Fruit fly (Drosophila melanogaster) whole organism, embryonic: ENCODE data around the gene CG11052.
A peak's percentile ranks its signal among the peaks of the same experiment; 100 is the strongest.

Source experiments
- Aef1 ChIP-seq: fragments of 200-800 bp; sonication (Bioruptor generic); IDR thresholded peaks from 3 replicates; pipeline ENCODE4 v1.3.6; 2022; ENCODE audit warnings: missing biosample characterization, missing genetic modification characterization
- Antp ChIP-seq: fragments of 200-800 bp; sonication (Bioruptor generic); optimal IDR thresholded peaks from 3 replicates; lab custom pipeline; 2016; ENCODE audit warnings: missing biosample characterization, missing genetic modification characterization
- Bteb2 ChIP-seq: fragments of 200-800 bp; sonication (Bioruptor generic); optimal IDR thresholded peaks from 2 replicates; lab custom pipeline; 2016; ENCODE audit warnings: missing biosample characterization, missing genetic modification characterization
- CG10321 ChIP-seq: fragments of 200-800 bp; sonication (Bioruptor generic); IDR thresholded peaks from 2 replicates; pipeline ENCODE4 v1.3.6; 2022; ENCODE audit warnings: missing biosample characterization, missing genetic modification characterization
- CG1233 ChIP-seq: fragments of 200-800 bp; sonication (Bioruptor generic); optimal IDR thresholded peaks from 4 replicates; lab custom pipeline; 2018; ENCODE audit warnings: missing biosample characterization, mild to moderate bottlenecking, missing genetic modification characterization
- CG13123 ChIP-seq: fragments of 200-800 bp; sonication (Bioruptor generic); optimal IDR thresholded peaks from 2 replicates; lab custom pipeline; 2016; ENCODE audit warnings: missing biosample characterization, missing genetic modification characterization
- CG13424 ChIP-seq: fragments of 200-800 bp; sonication (Bioruptor generic); optimal IDR thresholded peaks from 2 replicates; lab custom pipeline; 2019; ENCODE audit warnings: missing biosample characterization, mild to moderate bottlenecking, missing genetic modification characterization, moderate library complexity
- CG13894 ChIP-seq: fragments of 200-800 bp; sonication (Bioruptor generic); optimal IDR thresholded peaks from 3 replicates; lab custom pipeline; 2018; ENCODE audit warnings: missing biosample characterization, mild to moderate bottlenecking, missing genetic modification characterization, moderate library complexity
- CG14014 ChIP-seq: fragments of 200-800 bp; sonication (Bioruptor generic); IDR thresholded peaks from 2 replicates; pipeline ENCODE4 v1.3.6; 2022; ENCODE audit warnings: missing biosample characterization, missing genetic modification characterization
- CG16863 ChIP-seq: fragments of 200-800 bp; sonication (Bioruptor generic); optimal IDR thresholded peaks from 3 replicates; lab custom pipeline; 2016; ENCODE audit warnings: missing biosample characterization, missing genetic modification characterization
- CG18011 ChIP-seq: fragments of 200-800 bp; sonication (Bioruptor generic); optimal IDR thresholded peaks from 2 replicates; lab custom pipeline; 2017; ENCODE audit warnings: missing biosample characterization, missing genetic modification characterization, mild to moderate bottlenecking, moderate library complexity, missing genotype
- CG2678 ChIP-seq: fragments of 200-800 bp; sonication (Bioruptor generic); optimal IDR thresholded peaks from 3 replicates; lab custom pipeline; 2019; ENCODE audit warnings: missing biosample characterization, mild to moderate bottlenecking, missing genetic modification characterization, moderate library complexity
- CG32772 ChIP-seq: fragments of 200-800 bp; sonication (Bioruptor generic); IDR thresholded peaks from 2 replicates; pipeline ENCODE4 v1.3.6; 2022; ENCODE audit warnings: missing biosample characterization, missing genetic modification characterization
- CG34376 ChIP-seq: fragments of 200-800 bp; sonication (Bioruptor generic); optimal IDR thresholded peaks from 2 replicates; lab custom pipeline; 2018; ENCODE audit warnings: missing biosample characterization, mild to moderate bottlenecking, missing genetic modification characterization
- CG4730 ChIP-seq: fragments of 200-800 bp; sonication (Bioruptor generic); IDR thresholded peaks from 2 replicates; pipeline ENCODE4 v1.3.6; 2022; ENCODE audit warnings: missing biosample characterization, missing genetic modification characterization
- CG4820 ChIP-seq: fragments of 200-800 bp; sonication (Bioruptor generic); optimal IDR thresholded peaks from 3 replicates; lab custom pipeline; 2016; ENCODE audit warnings: missing biosample characterization, missing genetic modification characterization
- CG6254 ChIP-seq: fragments of 200-800 bp; sonication (Bioruptor generic); optimal IDR thresholded peaks from 3 replicates; lab custom pipeline; 2017; ENCODE audit warnings: mild to moderate bottlenecking, missing biosample characterization, missing genetic modification reagents, missing genetic modification characterization
- CG6689 ChIP-seq: fragments of 200-800 bp; sonication (Bioruptor generic); IDR thresholded peaks from 2 replicates; pipeline ENCODE4 v1.3.6; 2022; ENCODE audit warnings: missing biosample characterization, missing genetic modification characterization
- CG6791 ChIP-seq: fragments of 200-800 bp; sonication (Bioruptor generic); IDR thresholded peaks from 3 replicates; pipeline ENCODE4 v1.3.6; 2022; ENCODE audit warnings: missing biosample characterization, missing genetic modification characterization; ENCODE audit not compliant: partially characterized antibody
- CG7357 ChIP-seq: fragments of 200-800 bp; sonication (Bioruptor generic); IDR thresholded peaks from 3 replicates; pipeline ENCODE4 v1.3.6; 2022; ENCODE audit warnings: missing biosample characterization, missing genetic modification characterization
- CG7928 ChIP-seq: fragments of 200-800 bp; sonication (Bioruptor generic); optimal IDR thresholded peaks from 2 replicates; lab custom pipeline; 2017; ENCODE audit warnings: missing biosample characterization, mild to moderate bottlenecking, missing genetic modification characterization
- CG9876 ChIP-seq: fragments of 200-800 bp; sonication (Bioruptor generic); optimal IDR thresholded peaks from 2 replicates; lab custom pipeline; 2016; ENCODE audit warnings: missing biosample characterization, missing genetic modification characterization
- Dp ChIP-seq: fragments of 200-800 bp; sonication (Bioruptor generic); optimal IDR thresholded peaks from 2 replicates; lab custom pipeline; 2018; ENCODE audit warnings: missing biosample characterization, mild to moderate bottlenecking, missing genetic modification characterization, moderate library complexity
- Ets97D ChIP-seq: fragments of 200-800 bp; sonication (Bioruptor generic); optimal IDR thresholded peaks from 3 replicates; lab custom pipeline; 2016; ENCODE audit warnings: missing biosample characterization, missing genetic modification characterization
- Fer2 ChIP-seq: fragments of 200-800 bp; sonication (Bioruptor generic); optimal IDR thresholded peaks from 2 replicates; lab custom pipeline; 2018; ENCODE audit warnings: missing biosample characterization, mild to moderate bottlenecking, missing genetic modification characterization, moderate library complexity
- Fer3 ChIP-seq: fragments of 200-800 bp; sonication (Bioruptor generic); optimal IDR thresholded peaks from 2 replicates; lab custom pipeline; 2018; ENCODE audit warnings: missing biosample characterization, mild to moderate bottlenecking, missing genetic modification characterization, moderate library complexity
- Hand ChIP-seq: fragments of 200-800 bp; sonication (Bioruptor generic); optimal IDR thresholded peaks from 2 replicates; lab custom pipeline; 2017; ENCODE audit warnings: mild to moderate bottlenecking, missing biosample characterization, missing genetic modification reagents, missing genetic modification characterization
- MTF-1 ChIP-seq: fragments of 200-800 bp; sonication (Bioruptor generic); optimal IDR thresholded peaks from 2 replicates; lab custom pipeline; 2018; ENCODE audit warnings: missing biosample characterization, mild to moderate bottlenecking, missing genetic modification characterization, borderline replicate concordance
- Myb ChIP-seq: fragments of 200-800 bp; sonication (Bioruptor generic); optimal IDR thresholded peaks from 2 replicates; lab custom pipeline; 2016; ENCODE audit warnings: missing biosample characterization, missing genetic modification characterization
- Ravus ChIP-seq: fragments of 200-800 bp; sonication (Bioruptor generic); IDR thresholded peaks from 2 replicates; pipeline ENCODE4 v1.3.6; 2022; ENCODE audit warnings: missing biosample characterization, missing genetic modification characterization
- Spps ChIP-seq: fragments of 200-800 bp; sonication (Bioruptor generic); optimal IDR thresholded peaks from 2 replicates; lab custom pipeline; 2018; ENCODE audit warnings: missing biosample characterization, mild to moderate bottlenecking, missing genetic modification characterization
- Trl ChIP-seq, 3 experiments: fragments of >200 bp in 2 of 3; fragments of 200-800 bp in 1 of 3; sonication (Bioruptor generic) in 1 of 3; optimal IDR thresholded peaks; 2 replicates in 1 of 3; 3 replicates in 2 of 3; lab custom pipeline; 2016 to 2017; ENCODE audit warnings: missing biosample characterization in 1 of 3, missing genetic modification characterization in 1 of 3
- Xbp1 ChIP-seq: fragments of 200-800 bp; sonication (Bioruptor generic); optimal IDR thresholded peaks from 3 replicates; lab custom pipeline; 2016; ENCODE audit warnings: missing biosample characterization, mild to moderate bottlenecking, missing genetic modification characterization
- YL-1 ChIP-seq: fragments of 200-800 bp; sonication (Bioruptor generic); optimal IDR thresholded peaks from 3 replicates; lab custom pipeline; 2017; ENCODE audit warnings: missing biosample characterization, mild to moderate bottlenecking, missing genetic modification characterization
- ash1 ChIP-seq: fragments of 200-800 bp; sonication (Bioruptor generic); optimal IDR thresholded peaks from 2 replicates; lab custom pipeline; 2018; ENCODE audit warnings: missing biosample characterization, mild to moderate bottlenecking, missing genetic modification characterization
- bigmax ChIP-seq: fragments of 200-800 bp; sonication (Bioruptor generic); optimal IDR thresholded peaks from 2 replicates; lab custom pipeline; 2018; ENCODE audit warnings: missing biosample characterization, mild to moderate bottlenecking, missing genetic modification characterization
- btn ChIP-seq: fragments of 200-800 bp; sonication (Bioruptor generic); optimal IDR thresholded peaks from 2 replicates; lab custom pipeline; 2016; ENCODE audit warnings: missing biosample characterization, missing genetic modification characterization
- danr ChIP-seq: fragments of 200-800 bp; sonication (Bioruptor generic); IDR thresholded peaks from 2 replicates; pipeline ENCODE4 v1.3.6; 2022; ENCODE audit warnings: missing biosample characterization, missing genetic modification characterization
- fd102C ChIP-seq: fragments of 200-800 bp; sonication (Bioruptor generic); optimal IDR thresholded peaks from 2 replicates; lab custom pipeline; 2018; ENCODE audit warnings: missing biosample characterization, mild to moderate bottlenecking, missing genetic modification characterization, moderate library complexity
- gce ChIP-seq: fragments of 200-800 bp; sonication (Bioruptor generic); IDR thresholded peaks from 3 replicates; pipeline ENCODE4 v1.3.6; 2022; ENCODE audit warnings: missing biosample characterization, missing genetic modification characterization
- grau ChIP-seq: fragments of 200-800 bp; optimal IDR thresholded peaks from 3 replicates; lab custom pipeline; 2019; ENCODE audit warnings: missing biosample characterization, mild to moderate bottlenecking, missing genetic modification characterization, moderate library complexity
- kni ChIP-seq: fragments of 200-800 bp; sonication (Bioruptor generic); optimal IDR thresholded peaks from 3 replicates; lab custom pipeline; 2017; ENCODE audit warnings: mild to moderate bottlenecking, missing biosample characterization, missing genetic modification reagents, missing genetic modification characterization
- knrl ChIP-seq: fragments of 200-800 bp; sonication (Bioruptor generic); IDR thresholded peaks from 3 replicates; pipeline ENCODE4 v1.3.6; 2022; ENCODE audit warnings: missing biosample characterization, missing genetic modification characterization; ENCODE audit not compliant: partially characterized antibody
- oc ChIP-seq: fragments of 200-800 bp; sonication (Bioruptor generic); optimal IDR thresholded peaks from 2 replicates; lab custom pipeline; 2018; ENCODE audit warnings: missing biosample characterization, mild to moderate bottlenecking, missing genetic modification characterization, moderate library complexity
- onecut ChIP-seq: fragments of 200-800 bp; sonication (Bioruptor generic); IDR thresholded peaks from 2 replicates; pipeline ENCODE4 v1.3.6; 2022; ENCODE audit warnings: missing biosample characterization, missing genetic modification characterization
- phol ChIP-seq: fragments of 200-800 bp; sonication (Bioruptor generic); optimal IDR thresholded peaks from 3 replicates; lab custom pipeline; 2018; ENCODE audit warnings: missing biosample characterization, mild to moderate bottlenecking, missing genetic modification characterization, moderate library complexity
- shn ChIP-seq: fragments of 200-800 bp; sonication (Bioruptor generic); optimal IDR thresholded peaks from 3 replicates; lab custom pipeline; 2016; ENCODE audit warnings: missing biosample characterization, missing genetic modification characterization
- sima ChIP-seq: fragments of 200-800 bp; sonication (Bioruptor generic); optimal IDR thresholded peaks from 2 replicates; lab custom pipeline; 2016; ENCODE audit warnings: missing biosample characterization, missing genetic modification characterization
- tna ChIP-seq: fragments of 200-800 bp; sonication (Bioruptor generic); IDR thresholded peaks from 2 replicates; pipeline ENCODE4 v1.3.6; 2022; ENCODE audit warnings: missing biosample characterization, missing genetic modification characterization; ENCODE audit not compliant: partially characterized antibody

The CG11052 gene

DNA sequence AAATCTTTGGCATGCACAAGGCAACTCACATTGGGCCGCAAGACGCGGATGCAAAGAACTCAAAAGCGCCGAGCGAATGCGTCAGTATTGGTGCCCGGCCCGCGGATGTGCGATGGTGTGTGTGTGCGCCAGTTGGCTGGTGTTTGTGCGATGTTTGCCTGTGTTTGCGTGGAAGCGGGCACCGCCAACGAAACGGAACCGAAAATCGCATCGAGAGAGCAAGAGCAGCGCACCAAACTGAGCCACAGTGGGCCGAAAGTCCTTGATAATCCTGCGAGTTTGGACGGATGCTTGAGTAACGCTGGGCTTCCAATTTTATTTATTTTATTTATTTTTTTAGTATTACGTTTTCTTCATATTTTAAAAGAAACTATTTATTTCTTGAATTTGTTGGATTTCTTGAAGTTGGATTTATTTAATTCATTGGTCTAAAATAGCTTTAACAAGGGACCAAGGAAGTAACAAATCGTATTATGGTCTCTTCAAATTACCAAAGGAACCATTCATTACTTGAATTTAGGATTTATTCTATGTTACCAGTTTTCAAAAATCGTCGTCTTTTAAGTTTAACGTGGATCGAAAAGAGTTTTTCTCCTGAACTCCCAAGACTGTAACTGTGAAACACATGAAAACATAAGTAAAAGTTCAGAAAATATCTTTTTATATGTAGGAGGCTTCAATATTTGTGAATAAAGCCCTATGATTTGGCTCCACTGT, 46.2 kb downstream of the CG11052 start (continued):
- TF ChIP-seq Xbp1 (GFP tag; lab: Kevin White, UChicago), result peak; percentile 15
- TF ChIP-seq tna (GFP tag; lab: Robert Waterston, UW), result no peak
- peak; percentile 44 for TF ChIP-seq CG6254 (GFP tag; lab: Kevin White, UChicago)
- no peak for TF ChIP-seq sima (GFP tag; lab: Kevin White, UChicago)
- no peak for TF ChIP-seq Bteb2
- peak; percentile 40 for TF ChIP-seq CG6689 (GFP tag; lab: Robert Waterston, UW)
- TF ChIP-seq CG13424 (tag; lab: Kevin White, UChicago), result no peak
- TF ChIP-seq fd102C (GFP tag; lab: Kevin White, UChicago), result no peak
- TF ChIP-seq CG4820, result peak; percentile 19
- TF ChIP-seq CG7357 (GFP tag; lab: Robert Waterston, UW), result no peak
- peak; percentile 34 for TF ChIP-seq Spps (tag; lab: Kevin White, UChicago)
- peak; percentile 1; the same call in 1 of the 2 replicates for TF ChIP-seq onecut (GFP tag; lab: Robert Waterston, UW)
- TF ChIP-seq YL-1 (GFP tag; lab: Kevin White, UChicago), result peak; percentile 7
- TF ChIP-seq CG4730 (GFP tag; lab: Robert Waterston, UW), result no peak
- TF ChIP-seq Trl (optimal IDR thresholded peaks at IDR 0.05; lab: Kevin White, UChicago), result peak in 1 of 2 experiments; percentile 39
- TF ChIP-seq Trl (GFP tag; optimal IDR thresholded peaks at IDR 0.05; lab: Kevin White, UChicago), result no peak
- TF ChIP-seq CG18011 (GFP tag; lab: Kevin White, UChicago), result no peak
- TF ChIP-seq CG6791, result no peak
- no peak for TF ChIP-seq CG14014
- TF ChIP-seq MTF-1 (GFP tag; lab: Kevin White, UChicago), result no peak
- TF ChIP-seq CG32772 (GFP tag; lab: Robert Waterston, UW), result peak; percentile 46
- TF ChIP-seq Ravus (GFP tag; lab: Robert Waterston, UW), result no peak
- no peak for TF ChIP-seq knrl
- TF ChIP-seq danr, result no peak
- no peak for TF ChIP-seq CG34376 (GFP tag; lab: Kevin White, UChicago)
- no peak for TF ChIP-seq CG16863 (GFP tag; lab: Kevin White, UChicago)
- TF ChIP-seq gce, result no peak
- TF ChIP-seq Myb (GFP tag; lab: Kevin White, UChicago), result no peak
- peak; percentile 52 for TF ChIP-seq CG1233
- TF ChIP-seq grau (tag; lab: Kevin White, UChicago), result no peak
- no peak for TF ChIP-seq Aef1 (GFP tag; lab: Robert Waterston, UW)
- no peak for TF ChIP-seq CG10321 (GFP tag; lab: Robert Waterston, UW)
- no peak for TF ChIP-seq ash1 (GFP tag; lab: Kevin White, UChicago)
- no peak for TF ChIP-seq Ets97D (GFP tag; lab: Kevin White, UChicago)
- no peak for TF ChIP-seq bigmax (GFP tag; lab: Kevin White, UChicago)
- no peak for TF ChIP-seq CG13894
- TF ChIP-seq CG2678 (tag; lab: Kevin White, UChicago), result no peak
- no peak for TF ChIP-seq btn (GFP tag; lab: Kevin White, UChicago)
- no peak for TF ChIP-seq CG13123 (GFP tag; lab: Kevin White, UChicago)
- TF ChIP-seq Antp, result no peak
- TF ChIP-seq phol, result peak; percentile 82
- no peak for TF ChIP-seq Dp
- no peak for TF ChIP-seq CG7928
- TF ChIP-seq Fer3, result no peak
- no peak for TF ChIP-seq kni (GFP tag; lab: Kevin White, UChicago)
- no peak for TF ChIP-seq oc (tag; lab: Kevin White, UChicago)
- no peak for TF ChIP-seq shn (GFP tag; lab: Kevin White, UChicago)
- TF ChIP-seq CG9876 (GFP tag; lab: Kevin White, UChicago), result no peak
- no peak for TF ChIP-seq Hand
- no peak for TF ChIP-seq Fer2
